Worm (Caenorhabditis elegans): ENCODE measurements around the gene hda-5.

hda-5 gene

DNA sequence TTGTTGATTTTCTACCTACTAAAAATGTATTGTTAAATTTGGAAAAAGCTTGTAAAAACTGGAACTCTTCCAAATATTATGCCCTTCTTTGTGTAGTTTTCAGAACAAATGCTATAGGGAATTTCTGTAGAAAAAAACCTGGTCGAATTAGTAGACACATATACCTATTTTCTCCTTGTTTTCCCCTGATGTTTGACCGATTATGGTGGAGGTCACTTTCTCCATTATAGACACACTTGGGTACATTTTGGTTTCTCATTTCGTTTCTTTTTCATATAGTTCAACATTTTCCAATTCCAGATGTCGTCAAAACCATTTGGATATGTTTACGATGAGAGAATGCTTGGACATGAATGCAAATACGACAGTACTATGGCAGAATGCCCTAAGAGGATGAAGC, at the start of gene hda-5:
Gene hda-5 (plus strand): TSS at position 301 of the 400 bp plus-strand sequence.
- TF ChIP-seq nhr-77 (tag; optimal IDR thresholded peaks at IDR 0.05) (no peak), elt-2 (tag; optimal IDR thresholded peaks at IDR 0.05) (no peak), egl-27 (tag; optimal IDR thresholded peaks at IDR 0.05) (no peak), fos-1 (tag; optimal IDR thresholded peaks at IDR 0.05) (no peak), eor-1 (tag; optimal IDR thresholded peaks at IDR 0.05) (no peak), ama-1 (optimal IDR thresholded peaks at IDR 0.05) (no peak), fkh-2 (tag; optimal IDR thresholded peaks at IDR 0.05) (no peak), unc-39 (tag; optimal IDR thresholded peaks at IDR 0.05) (no peak), ceh-82 (tag; optimal IDR thresholded peaks at IDR 0.05) (no peak), ceh-9 (tag; optimal IDR thresholded peaks at IDR 0.05) (no peak), ztf-4 (tag; optimal IDR thresholded peaks at IDR 0.05) (no peak), skn-1 (tag; optimal IDR thresholded peaks at IDR 0.05) (no peak), ztf-11 (tag; optimal IDR thresholded peaks at IDR 0.05) (no peak), nhr-11 (tag; optimal IDR thresholded peaks at IDR 0.05) (no peak), aly-2 (tag; optimal IDR thresholded peaks at IDR 0.05) (no peak)

DNA sequence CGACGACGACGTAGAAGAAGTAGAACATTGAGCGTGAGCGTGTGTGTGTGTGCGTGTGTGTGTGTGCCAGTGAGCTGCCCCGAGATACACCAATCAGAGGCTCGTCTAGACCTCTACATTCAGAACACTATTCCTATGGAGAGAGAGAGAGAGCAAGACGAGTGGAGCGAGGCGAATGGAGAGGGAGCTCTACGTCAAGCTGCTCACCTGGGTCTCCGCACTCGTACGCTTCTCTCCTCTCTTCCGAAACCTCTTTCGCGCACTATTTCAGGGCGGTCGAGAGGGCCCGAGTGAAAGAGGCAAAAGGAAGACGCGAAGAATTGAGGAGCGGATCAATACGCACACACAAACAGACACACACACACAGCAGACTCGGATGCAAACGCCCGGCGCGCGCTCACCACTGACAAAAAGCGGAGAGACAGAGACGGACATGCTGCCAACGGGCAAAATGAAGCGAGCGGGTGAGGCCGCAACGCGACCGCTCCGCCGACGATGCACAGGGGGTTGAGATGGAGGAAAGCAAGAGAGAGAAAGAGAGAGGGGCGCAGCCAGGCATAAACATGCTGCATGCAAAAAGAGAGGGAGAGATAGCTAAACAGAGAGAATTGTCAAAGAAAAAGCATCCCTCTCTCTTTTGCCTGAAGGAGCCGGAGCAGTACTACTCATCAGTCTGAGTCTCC, 49.2 kb upstream of the hda-5 start:
- TF ChIP-seq skn-1 (tag; optimal IDR thresholded peaks at IDR 0.05) (peak; percentile 69), jun-1 (tag; optimal IDR thresholded peaks at IDR 0.05) (peak; percentile 93), hmg-11 (tag; optimal IDR thresholded peaks at IDR 0.05) (peak; percentile 96), nhr-76 (tag; optimal IDR thresholded peaks at IDR 0.05) (no peak), snpc-4 (tag; optimal IDR thresholded peaks at IDR 0.05) (peak; percentile 50), elt-1 (tag; optimal IDR thresholded peaks at IDR 0.05) (no peak), nhr-12 (tag; optimal IDR thresholded peaks at IDR 0.05) (no peak), nhr-77 (tag; optimal IDR thresholded peaks at IDR 0.05) (no peak), unc-62 (GFP tag; optimal IDR thresholded peaks at IDR 0.05) (peak; percentile 6), ceh-28 (tag; optimal IDR thresholded peaks at IDR 0.05) (peak; percentile 84), lin-39 (tag; optimal IDR thresholded peaks at IDR 0.05) (peak; percentile 89), aly-2 (tag; optimal IDR thresholded peaks at IDR 0.05) (no peak), fkh-10 (GFP tag; optimal IDR thresholded peaks at IDR 0.05) (peak; percentile 46), fos-1 (tag; optimal IDR thresholded peaks at IDR 0.05) (peak; percentile 67), fkh-2 (tag; optimal IDR thresholded peaks at IDR 0.05) (no peak), tbx-2 (tag; optimal IDR thresholded peaks at IDR 0.05) (peak; percentile 75), R02D3.7 (tag; optimal IDR thresholded peaks at IDR 0.05) (peak; percentile 51), sea-2 (GFP tag; optimal IDR thresholded peaks at IDR 0.05) (peak; percentile 68), unc-39 (tag; optimal IDR thresholded peaks at IDR 0.05) (no peak), lsy-12 (tag; optimal IDR thresholded peaks at IDR 0.05) (no peak), nhr-237 (tag; optimal IDR thresholded peaks at IDR 0.05) (no peak), egl-5 (tag; optimal IDR thresholded peaks at IDR 0.05) (peak; percentile 90), egl-27 (tag; optimal IDR thresholded peaks at IDR 0.05) (no peak), ZK546.5 (tag; optimal IDR thresholded peaks at IDR 0.05) (no peak), ama-1 (optimal IDR thresholded peaks at IDR 0.05) (no peak), nhr-28 (tag; optimal IDR thresholded peaks at IDR 0.05) (no peak), nhr-23 (tag; optimal IDR thresholded peaks at IDR 0.05) (peak; percentile 61), ceh-16 (tag; optimal IDR thresholded peaks at IDR 0.05) (no peak), nhr-11 (tag; optimal IDR thresholded peaks at IDR 0.05) (peak; percentile 66), ztf-4 (tag; optimal IDR thresholded peaks at IDR 0.05) (no peak), eor-1 (tag; optimal IDR thresholded peaks at IDR 0.05) (no peak), elt-3 (tag; optimal IDR thresholded peaks at IDR 0.05) (no peak), pha-4 (tag; optimal IDR thresholded peaks at IDR 0.05) (peak; percentile 84), ceh-9 (tag; optimal IDR thresholded peaks at IDR 0.05) (no peak), daf-12 (tag; optimal IDR thresholded peaks at IDR 0.05) (no peak), nhr-67 (tag; optimal IDR thresholded peaks at IDR 0.05) (no peak), elt-2 (tag; optimal IDR thresholded peaks at IDR 0.05) (peak; percentile 83), pqm-1 (tag; optimal IDR thresholded peaks at IDR 0.05) (peak; percentile 47), nhr-25 (tag; optimal IDR thresholded peaks at IDR 0.05) (peak; percentile 49), zag-1 (tag; optimal IDR thresholded peaks at IDR 0.05) (peak; percentile 0), nfya-1 (tag; optimal IDR thresholded peaks at IDR 0.05; ENCODE audit: insufficient read depth) (peak; percentile 98), lin-15B (tag; optimal IDR thresholded peaks at IDR 0.05) (peak; percentile 20), mdl-1 (tag; optimal IDR thresholded peaks at IDR 0.05) (peak; percentile 48), ceh-82 (tag; optimal IDR thresholded peaks at IDR 0.05) (peak; percentile 25), nhr-43 (tag; optimal IDR thresholded peaks at IDR 0.05; ENCODE audit: poor library complexity, severe bottlenecking) (peak; percentile 39), ztf-11 (tag; optimal IDR thresholded peaks at IDR 0.05) (no peak), mml-1 (tag; optimal IDR thresholded peaks at IDR 0.05) (no peak)
